Fruit fly (Drosophila melanogaster): Measurements from ENCODE around the gene CG3061.

Gene CG3061

DNA sequence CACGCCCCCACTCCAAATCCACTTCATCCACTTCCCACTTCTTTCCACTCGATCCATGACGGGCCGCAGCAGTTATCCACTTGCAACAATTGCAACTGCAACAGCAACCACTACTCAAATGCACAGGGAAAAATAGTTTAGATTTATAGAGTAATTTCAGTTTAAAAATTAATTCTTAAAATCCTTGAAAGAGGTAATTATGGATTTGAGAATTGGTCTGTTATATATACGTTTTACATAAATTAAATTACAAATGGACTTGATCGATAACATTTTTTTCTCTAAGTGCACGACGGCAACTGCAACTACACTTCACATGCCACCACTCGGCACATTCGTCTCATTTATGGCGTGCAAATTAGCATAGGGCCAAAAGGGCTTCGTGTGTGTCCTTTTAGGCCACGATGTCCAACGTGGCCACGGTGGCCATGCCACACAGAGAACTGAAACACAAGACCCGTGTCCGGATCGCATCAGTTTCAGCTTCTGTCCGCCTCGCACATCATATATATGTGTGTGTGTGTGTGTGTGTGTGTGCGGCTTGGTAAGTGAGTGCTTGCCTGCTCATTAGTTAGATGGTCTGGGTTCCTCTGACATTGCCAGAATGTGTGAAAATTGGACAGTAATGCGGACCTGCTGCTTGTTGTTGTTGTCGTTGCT is 47.1 kb upstream of the CG3061 start (continued):
- TF ChIP-seq CG1792 (GFP tag; optimal IDR thresholded peaks at IDR 0.05), result peak; percentile 48
- no peak for TF ChIP-seq hkb (optimal IDR thresholded peaks at IDR 0.05)
- peak; percentile 63 for TF ChIP-seq hkb (GFP tag; IDR thresholded peaks at IDR 0.05)
- TF ChIP-seq ara (GFP tag; IDR thresholded peaks at IDR 0.05), result peak; percentile 86
- 0 out of 2 replicates have a peak, but pooled peaks have one; percentile 28 for TF ChIP-seq wdn (GFP tag; IDR thresholded peaks at IDR 0.05)
- peak; percentile 83 for TF ChIP-seq Ets65A (GFP tag)
- peak; percentile 78 for TF ChIP-seq fd96Cb (tag; optimal IDR thresholded peaks at IDR 0.05)
- TF ChIP-seq crc (GFP tag; optimal IDR thresholded peaks at IDR 0.05), result no peak
- TF ChIP-seq Hsf (GFP tag; optimal IDR thresholded peaks at IDR 0.05), result peak; percentile 73
- peak; percentile 46 for TF ChIP-seq CG12299 (tag; optimal IDR thresholded peaks at IDR 0.05)
- peak; percentile 39 for TF ChIP-seq onecut (GFP tag; IDR thresholded peaks at IDR 0.05)
- peak; percentile 53 for TF ChIP-seq gt (GFP tag; IDR thresholded peaks at IDR 0.05)
- TF ChIP-seq dmrt99B (tag; optimal IDR thresholded peaks at IDR 0.05), result peak; percentile 76
- TF ChIP-seq CrebB (tag; optimal IDR thresholded peaks at IDR 0.05), result no peak
- no peak for TF ChIP-seq GATAe (GFP tag; conservative IDR thresholded peaks at IDR 0.05)
- TF ChIP-seq CG30020 (tag; optimal IDR thresholded peaks at IDR 0.05), result peak; percentile 29
- no peak for TF ChIP-seq jigr1 (GFP tag; IDR thresholded peaks at IDR 0.05)
- peak; percentile 49 for TF ChIP-seq dm (GFP tag; optimal IDR thresholded peaks at IDR 0.05)
- TF ChIP-seq CG43689 (GFP tag; IDR thresholded peaks at IDR 0.05), result no peak
- peak; percentile 67 for TF ChIP-seq Ada2b (GFP tag; IDR thresholded peaks at IDR 0.05)
- TF ChIP-seq Blimp-1 (GFP tag; optimal IDR thresholded peaks at IDR 0.05), result peak; percentile 75
- TF ChIP-seq CG4404 (GFP tag; IDR thresholded peaks at IDR 0.05), result peak; percentile 91
- TF ChIP-seq Sin3A (optimal IDR thresholded peaks at IDR 0.05), result no peak
- TF ChIP-seq mam (GFP tag; optimal IDR thresholded peaks at IDR 0.05), result peak; percentile 39
- TF ChIP-seq CG10366 (GFP tag; IDR thresholded peaks at IDR 0.05), result peak; percentile 40; the same call in 1 of the 2 replicates
- peak; percentile 64 for TF ChIP-seq CG16815 (GFP tag; optimal IDR thresholded peaks at IDR 0.05)
- TF ChIP-seq klu (GFP tag; IDR thresholded peaks at IDR 0.05), result no peak
- peak; percentile 19 for TF ChIP-seq CG18764 (GFP tag; optimal IDR thresholded peaks at IDR 0.05)
- no peak for TF ChIP-seq Bgb (GFP tag; IDR thresholded peaks at IDR 0.05; ENCODE audit: partially characterized antibody)
- TF ChIP-seq CG4707 (GFP tag; optimal IDR thresholded peaks at IDR 0.05), result no peak
- TF ChIP-seq dan (GFP tag; IDR thresholded peaks at IDR 0.05), result peak; percentile 36; the same call in 1 of the 2 replicates
- TF ChIP-seq kay (GFP tag; optimal IDR thresholded peaks at IDR 0.05), result peak; percentile 5
- TF ChIP-seq CG11695 (GFP tag; IDR thresholded peaks at IDR 0.05), result peak; percentile 59; the same call in 2 of the 3 replicates
- TF ChIP-seq ems (GFP tag; optimal IDR thresholded peaks at IDR 0.05), result peak; percentile 59
- TF ChIP-seq bbx (GFP tag; IDR thresholded peaks at IDR 0.05; ENCODE audit: partially characterized antibody), result no peak
- TF ChIP-seq her (GFP tag; optimal IDR thresholded peaks at IDR 0.05), result no peak
- TF ChIP-seq eyg (GFP tag; optimal IDR thresholded peaks at IDR 0.05), result peak; percentile 47
- no peak for TF ChIP-seq crp (GFP tag; optimal IDR thresholded peaks at IDR 0.05)
- TF ChIP-seq zen2 (GFP tag; IDR thresholded peaks at IDR 0.05; ENCODE audit: partially characterized antibody), result no peak
- TF ChIP-seq emc (GFP tag; optimal IDR thresholded peaks at IDR 0.05), result peak; percentile 31
- no peak for TF ChIP-seq gfzf (GFP tag; optimal IDR thresholded peaks at IDR 0.05)
- no peak for TF ChIP-seq CG6791 (GFP tag; IDR thresholded peaks at IDR 0.05; ENCODE audit: partially characterized antibody)
- no peak for TF ChIP-seq kni (GFP tag; optimal IDR thresholded peaks at IDR 0.05)
- TF ChIP-seq Taf1 (GFP tag; IDR thresholded peaks at IDR 0.05), result no peak
- TF ChIP-seq Sox102F (GFP tag; optimal IDR thresholded peaks at IDR 0.05), result peak; percentile 75
- peak; percentile 13 for TF ChIP-seq Sry-δ (GFP tag; optimal IDR thresholded peaks at IDR 0.05)
- TF ChIP-seq mirr (GFP tag; optimal IDR thresholded peaks at IDR 0.05), result no peak
- peak; percentile 26 for TF ChIP-seq HLH54F (GFP tag; optimal IDR thresholded peaks at IDR 0.05)
- TF ChIP-seq Neu2 (GFP tag; optimal IDR thresholded peaks at IDR 0.05; ENCODE audit: borderline replicate concordance), result peak; percentile 70
- peak; percentile 65 for TF ChIP-seq lmd (GFP tag; IDR thresholded peaks at IDR 0.05)
- no peak for TF ChIP-seq Dip2 (GFP tag; IDR thresholded peaks at IDR 0.05)
